Fruit fly (Drosophila melanogaster): ENCODE results near the gene CG7044.

CG7044 gene

DNA sequence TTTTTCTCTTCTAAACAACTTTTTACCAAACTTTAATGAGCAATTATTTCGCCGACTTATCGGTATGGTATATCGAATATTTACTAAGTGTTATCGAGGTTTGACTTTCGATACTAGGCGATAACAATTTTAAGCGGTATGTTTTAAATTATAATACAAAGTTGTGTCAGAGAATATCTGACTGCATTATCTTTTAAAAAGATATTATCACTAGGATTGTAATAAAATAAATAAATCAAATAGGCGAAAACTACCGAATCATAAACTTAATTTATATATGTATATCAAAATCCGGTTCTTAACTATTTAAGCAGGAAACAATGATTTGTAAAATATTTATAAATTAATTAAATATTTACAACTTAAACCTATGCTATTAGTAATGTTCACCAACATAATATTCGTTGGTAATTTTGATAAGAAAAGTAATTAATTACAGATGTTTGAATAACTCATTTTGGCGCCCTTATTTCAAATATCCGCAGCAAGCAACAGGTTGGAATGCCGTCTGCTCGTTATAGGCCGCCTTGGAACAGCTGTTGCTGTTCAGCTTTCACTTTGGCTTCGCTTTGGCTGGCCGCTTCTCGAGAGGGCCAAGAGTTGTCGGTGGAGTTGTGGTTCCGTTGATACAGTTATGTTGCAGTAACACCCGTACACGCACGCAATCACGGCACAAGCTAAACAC, 6.5 kb upstream of the CG7044 start, which contains the start of the genes Sec15 and rtet:
TSS of gene Sec15 (minus strand) at position 66 of the 685 bp plus-strand sequence.
TSS of gene rtet (plus strand) at position 540 of the 685 bp plus-strand sequence.
- TF ChIP-seq Rel (GFP tag; optimal IDR thresholded peaks at IDR 0.05) (no peak), Rel (tag; optimal IDR thresholded peaks at IDR 0.05) (no peak), Mio (GFP tag; optimal IDR thresholded peaks at IDR 0.05) (no peak), Hr83 (GFP tag; optimal IDR thresholded peaks at IDR 0.05; ENCODE audit: poor library complexity, severe bottlenecking) (no peak), sv (GFP tag; optimal IDR thresholded peaks at IDR 0.05) (peak; percentile 46), jim (GFP tag; optimal IDR thresholded peaks at IDR 0.05) (no peak), rgr (GFP tag; optimal IDR thresholded peaks at IDR 0.05) (peak; percentile 74), HLH106 (tag; optimal IDR thresholded peaks at IDR 0.05) (peak; percentile 37), CG32264 (GFP tag; optimal IDR thresholded peaks at IDR 0.05) (no peak), N (GFP tag; optimal IDR thresholded peaks at IDR 0.05) (no peak), OdsH (GFP tag; optimal IDR thresholded peaks at IDR 0.05) (peak; percentile 40), dl (GFP tag; optimal IDR thresholded peaks at IDR 0.05; ENCODE audit: insufficient read depth in 1 of 2, partially characterized antibody in 2 of 2) (peak; percentile 72 to 98), Myc (optimal IDR thresholded peaks at IDR 0.05) (no peak), fru (GFP tag; optimal IDR thresholded peaks at IDR 0.05) (no peak), dmrt93B (GFP tag; optimal IDR thresholded peaks at IDR 0.05) (no peak), Vsx2 (GFP tag; optimal IDR thresholded peaks at IDR 0.05; ENCODE audit: partially characterized antibody) (peak; percentile 100), CrebA (GFP tag; optimal IDR thresholded peaks at IDR 0.05; ENCODE audit: borderline replicate concordance) (no peak), pan (optimal IDR thresholded peaks at IDR 0.05) (no peak), foxo (GFP tag; optimal IDR thresholded peaks at IDR 0.05) (peak in 1 of 2 experiments; percentile 40), dsf (GFP tag; optimal IDR thresholded peaks at IDR 0.05; ENCODE audit: borderline replicate concordance) (peak; percentile 21), ey (GFP tag; optimal IDR thresholded peaks at IDR 0.05) (peak; percentile 34), tai (GFP tag; optimal IDR thresholded peaks at IDR 0.05) (no peak), woc (GFP tag; optimal IDR thresholded peaks at IDR 0.05) (peak; percentile 41), Dif (GFP tag; optimal IDR thresholded peaks at IDR 0.05; ENCODE audit: partially characterized antibody) (peak; percentile 100), CG9705 (GFP tag; optimal IDR thresholded peaks at IDR 0.05) (peak; percentile 45), br (GFP tag; optimal IDR thresholded peaks at IDR 0.05) (no peak), psq (GFP tag; optimal IDR thresholded peaks at IDR 0.05) (peak; percentile 57)

DNA sequence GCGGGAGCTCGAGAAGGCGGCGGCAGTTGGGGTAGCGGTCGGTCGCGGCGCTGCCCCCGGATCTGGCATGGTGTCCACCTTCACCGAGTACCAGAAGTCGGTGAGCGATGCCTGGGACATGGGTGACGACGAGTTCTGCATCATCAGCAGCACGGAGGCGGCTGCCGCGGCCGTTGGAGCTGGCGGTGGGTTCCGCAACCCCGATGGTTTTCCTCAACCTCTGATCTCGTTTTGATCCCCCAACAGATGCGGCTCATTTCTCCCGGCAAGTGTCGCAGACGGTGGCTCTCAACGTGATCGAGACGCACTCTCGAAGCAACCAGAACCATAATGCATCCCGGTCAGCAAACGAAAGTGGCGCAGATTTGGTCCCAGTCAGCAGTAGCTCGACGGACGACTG, 959 bp upstream of the CG7044 start:
- no peak for TF ChIP-seq OdsH (GFP tag; optimal IDR thresholded peaks at IDR 0.05)
- no peak for TF ChIP-seq jim (GFP tag; optimal IDR thresholded peaks at IDR 0.05)
- no peak for TF ChIP-seq tai (GFP tag; optimal IDR thresholded peaks at IDR 0.05)
- TF ChIP-seq brk (GFP tag; optimal IDR thresholded peaks at IDR 0.05) = no peak
- TF ChIP-seq Rel (GFP tag; optimal IDR thresholded peaks at IDR 0.05) = no peak
- no peak for TF ChIP-seq Rel (tag; optimal IDR thresholded peaks at IDR 0.05)
- TF ChIP-seq Mio (GFP tag; optimal IDR thresholded peaks at IDR 0.05) = no peak
- TF ChIP-seq Abd-B (GFP tag; optimal IDR thresholded peaks at IDR 0.05) = no peak
- no peak for TF ChIP-seq psq (GFP tag; optimal IDR thresholded peaks at IDR 0.05)
- TF ChIP-seq Jra (GFP tag; optimal IDR thresholded peaks at IDR 0.05) = no peak
- TF ChIP-seq h (GFP tag; optimal IDR thresholded peaks at IDR 0.05) = no peak
- no peak for TF ChIP-seq HLH106 (tag; optimal IDR thresholded peaks at IDR 0.05)
- no peak for TF ChIP-seq dmrt93B (GFP tag; optimal IDR thresholded peaks at IDR 0.05)
- TF ChIP-seq CG32264 (GFP tag; optimal IDR thresholded peaks at IDR 0.05) = no peak
- no peak for TF ChIP-seq dsf (GFP tag; optimal IDR thresholded peaks at IDR 0.05; ENCODE audit: borderline replicate concordance)
- no peak for TF ChIP-seq CG9705 (GFP tag; optimal IDR thresholded peaks at IDR 0.05)
- no peak for TF ChIP-seq fru (GFP tag; optimal IDR thresholded peaks at IDR 0.05)
- no peak for TF ChIP-seq woc (GFP tag; optimal IDR thresholded peaks at IDR 0.05)

DNA sequence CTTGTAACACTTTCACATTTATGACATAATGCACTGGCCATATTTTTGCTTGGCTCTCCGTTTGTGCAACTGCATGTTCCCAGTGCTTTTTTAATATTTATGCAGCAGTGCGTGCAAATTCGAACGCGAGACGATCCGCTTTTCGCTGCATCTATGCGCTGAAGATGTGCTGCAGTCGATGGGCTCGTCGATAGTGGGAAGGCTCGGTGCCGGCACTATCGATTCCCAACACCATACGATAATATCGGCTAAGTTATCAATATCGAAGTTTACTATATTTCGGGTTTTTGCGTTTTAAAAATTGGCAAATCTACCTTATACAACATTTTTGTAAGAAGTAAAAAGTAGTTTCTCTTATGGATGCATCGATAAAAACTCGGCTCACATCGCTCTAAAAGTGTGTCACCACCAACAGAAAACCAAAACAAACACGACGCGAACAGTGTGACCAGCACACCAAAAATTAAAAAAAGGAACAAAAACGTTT, 3.8 kb downstream of the CG7044 start, which contains the start of gene RhoGAP93B:
TSS of gene RhoGAP93B (minus strand) at position 197 of the 487 bp plus-strand sequence.
- no peak for TF ChIP-seq brk (GFP tag; optimal IDR thresholded peaks at IDR 0.05)
- TF ChIP-seq sage (GFP tag; optimal IDR thresholded peaks at IDR 0.05) = no peak
- peak; percentile 80 for TF ChIP-seq Sp1 (GFP tag; optimal IDR thresholded peaks at IDR 0.05)
- peak; percentile 97 for TF ChIP-seq Jra (GFP tag; optimal IDR thresholded peaks at IDR 0.05)
- TF ChIP-seq CrebA (GFP tag; optimal IDR thresholded peaks at IDR 0.05; ENCODE audit: borderline replicate concordance) = no peak
- no peak for TF ChIP-seq lola (GFP tag; optimal IDR thresholded peaks at IDR 0.05)
- no peak for TF ChIP-seq Abd-B (GFP tag; optimal IDR thresholded peaks at IDR 0.05)
- TF ChIP-seq ey (GFP tag; optimal IDR thresholded peaks at IDR 0.05) = peak; percentile 75
- TF ChIP-seq Dfd (GFP tag; optimal IDR thresholded peaks at IDR 0.05) = no peak
- no peak for TF ChIP-seq dl (GFP tag; optimal IDR thresholded peaks at IDR 0.05; ENCODE audit: insufficient read depth in 1 of 2, partially characterized antibody in 2 of 2)
- TF ChIP-seq GATAd (GFP tag; optimal IDR thresholded peaks at IDR 0.05) = no peak
- peak; percentile 91 for TF ChIP-seq fru (GFP tag; optimal IDR thresholded peaks at IDR 0.05)
- peak; percentile 36 to 83 for TF ChIP-seq foxo (GFP tag; optimal IDR thresholded peaks at IDR 0.05)
- peak; percentile 65 for TF ChIP-seq OdsH (GFP tag; optimal IDR thresholded peaks at IDR 0.05)
- no peak for TF ChIP-seq Rel (GFP tag; optimal IDR thresholded peaks at IDR 0.05)
- TF ChIP-seq Rel (tag; optimal IDR thresholded peaks at IDR 0.05) = peak; percentile 68
- TF ChIP-seq CG32264 (GFP tag; optimal IDR thresholded peaks at IDR 0.05) = peak; percentile 65
- peak; percentile 29 for TF ChIP-seq jim (GFP tag; optimal IDR thresholded peaks at IDR 0.05)
- TF ChIP-seq Vsx2 (GFP tag; optimal IDR thresholded peaks at IDR 0.05; ENCODE audit: partially characterized antibody) = no peak
- peak; percentile 82 for TF ChIP-seq h (GFP tag; optimal IDR thresholded peaks at IDR 0.05)
- TF ChIP-seq Hr78 (GFP tag; optimal IDR thresholded peaks at IDR 0.05) = no peak
- TF ChIP-seq N (GFP tag; optimal IDR thresholded peaks at IDR 0.05) = no peak
- no peak for TF ChIP-seq pan (optimal IDR thresholded peaks at IDR 0.05)
- TF ChIP-seq Hr83 (GFP tag; optimal IDR thresholded peaks at IDR 0.05; ENCODE audit: poor library complexity, severe bottlenecking) = peak; percentile 53
- peak; percentile 35 for TF ChIP-seq sv (GFP tag; optimal IDR thresholded peaks at IDR 0.05)
- TF ChIP-seq rgr (GFP tag; optimal IDR thresholded peaks at IDR 0.05) = peak; percentile 83
- peak; percentile 93 for TF ChIP-seq dsf (GFP tag; optimal IDR thresholded peaks at IDR 0.05; ENCODE audit: borderline replicate concordance)
- TF ChIP-seq HLH106 (tag; optimal IDR thresholded peaks at IDR 0.05) = peak; percentile 84
- TF ChIP-seq woc (GFP tag; optimal IDR thresholded peaks at IDR 0.05) = peak; percentile 87
- no peak for TF ChIP-seq usp (GFP tag; optimal IDR thresholded peaks at IDR 0.05)
- peak; percentile 19 for TF ChIP-seq Myc (optimal IDR thresholded peaks at IDR 0.05)
- TF ChIP-seq dmrt93B (GFP tag; optimal IDR thresholded peaks at IDR 0.05) = no peak
- TF ChIP-seq tai (GFP tag; optimal IDR thresholded peaks at IDR 0.05) = no peak
- peak; percentile 84 for TF ChIP-seq CG9705 (GFP tag; optimal IDR thresholded peaks at IDR 0.05)

Data from whole organism, wandering third instar larva.